Worm (Caenorhabditis elegans) whole organism, mixed stage, embryonic: Measurements from ENCODE around the gene F17H10.1.

ENCODE experiments used
- blmp-1 ChIP-seq: fragments of 150-350 bp; optimal IDR thresholded peaks from 2 replicates; lab custom pipeline; 2014; ENCODE audit warnings: missing biosample characterization, missing genetic modification characterization
- ceh-83 ChIP-seq: fragments of 200-800 bp; sonication (Bioruptor generic); optimal IDR thresholded peaks from 2 replicates; lab custom pipeline; 2018; ENCODE audit warnings: mild to moderate bottlenecking, missing genetic modification characterization, missing compliant biosample characterization
- elt-3 ChIP-seq: fragments of 150-350 bp; optimal IDR thresholded peaks from 2 replicates; lab custom pipeline; 2014; ENCODE audit warnings: missing biosample characterization, missing genetic modification characterization
- lin-13 ChIP-seq: fragments of 150-350 bp; optimal IDR thresholded peaks from 2 replicates; lab custom pipeline; 2014; ENCODE audit warnings: missing biosample characterization, missing genetic modification characterization
- mep-1 ChIP-seq: fragments of 150-350 bp; optimal IDR thresholded peaks from 2 replicates; lab custom pipeline; 2017; ENCODE audit warnings: missing biosample characterization, missing genetic modification reagents, missing genetic modification characterization, inconsistent platforms
- nhr-12 ChIP-seq: fragments of 150-350 bp; optimal IDR thresholded peaks from 2 replicates; lab custom pipeline; 2014; ENCODE audit warnings: missing biosample characterization, missing genetic modification characterization
- nhr-28 ChIP-seq: fragments of 150-350 bp; optimal IDR thresholded peaks from 2 replicates; lab custom pipeline; 2014; ENCODE audit warnings: missing biosample characterization, missing genetic modification characterization
- nhr-76 ChIP-seq: sonication (generic microtip); optimal IDR thresholded peaks from 2 replicates; lab custom pipeline; 2017; ENCODE audit warnings: missing biosample characterization, missing genetic modification characterization
- snpc-4 ChIP-seq: fragments of 150-350 bp; optimal IDR thresholded peaks from 2 replicates; lab custom pipeline; 2014; ENCODE audit warnings: missing biosample characterization, missing genetic modification characterization
- unc-120 ChIP-seq: sonication (generic microtip); optimal IDR thresholded peaks from 2 replicates; lab custom pipeline; 2017; ENCODE audit warnings: missing genetic modification characterization, missing compliant biosample characterization; ENCODE audit not compliant: poor library complexity, severe bottlenecking
- unc-39 ChIP-seq: fragments of 150-350 bp; optimal IDR thresholded peaks from 2 replicates; lab custom pipeline; 2014; ENCODE audit warnings: missing biosample characterization, missing genetic modification characterization
- unc-62 ChIP-seq: fragments of 150-350 bp; optimal IDR thresholded peaks from 2 replicates; lab custom pipeline; 2014; ENCODE audit warnings: missing biosample characterization, missing genetic modification reagents, missing genetic modification characterization
- ztf-11 ChIP-seq: fragments of 150-350 bp; optimal IDR thresholded peaks from 2 replicates; lab custom pipeline; 2014; ENCODE audit warnings: missing biosample characterization, missing genetic modification characterization

ce11 chrX:13145988-13146873 lies 41.2 kb downstream of the F17H10.1 start:
- TF ChIP-seq unc-62 (no peak), mep-1 (tag; lab: Kevin White, UChicago) (no peak), unc-120 (tag; lab: Kevin White, UChicago) (no peak), nhr-12 (no peak), snpc-4 (tag; lab: Kevin White, UChicago) (no peak), nhr-28 (tag; lab: Kevin White, UChicago) (no peak), elt-3 (tag; lab: Kevin White, UChicago) (no peak), ceh-83 (no peak), unc-39 (tag; lab: Kevin White, UChicago) (no peak), ztf-11 (tag; lab: Kevin White, UChicago) (peak; percentile 71), lin-13 (tag; lab: Kevin White, UChicago) (no peak), blmp-1 (tag; lab: Kevin White, UChicago) (peak; percentile 79), nhr-76 (tag; lab: Kevin White, UChicago) (no peak)
